Worm (Caenorhabditis elegans): Measurements from ENCODE around the gene M03E7.1.

- TF ChIP-seq mes-4 (tag; optimal IDR thresholded peaks at IDR 0.05) (no peak), unc-62 (GFP tag; optimal IDR thresholded peaks at IDR 0.05) (no peak), hlh-26 (GFP tag; conservative IDR thresholded peaks at IDR 0.05) (no peak)
Observed at ce11 chrV:5610186-5610585, 11.3 kb upstream of the M03E7.1 start.
